Fruit fly (Drosophila melanogaster): ENCODE results near the gene CG43386.
A peak's percentile ranks its signal among the peaks of the same experiment; 100 is the strongest.

Gene CG43386

dm6 chrX:9977305-9977704 lies at the start of gene CG43386:
TSS of gene CG43386 (minus strand) at chrX:9977405.
- TF ChIP-seq CG32264 (GFP tag; optimal IDR thresholded peaks at IDR 0.05) (no peak), lola (GFP tag; optimal IDR thresholded peaks at IDR 0.05) (no peak), dmrt93B (GFP tag; optimal IDR thresholded peaks at IDR 0.05) (no peak), OdsH (GFP tag; optimal IDR thresholded peaks at IDR 0.05) (no peak), dsf (GFP tag; optimal IDR thresholded peaks at IDR 0.05; ENCODE audit: borderline replicate concordance) (no peak), brk (GFP tag; optimal IDR thresholded peaks at IDR 0.05) (no peak), tai (GFP tag; optimal IDR thresholded peaks at IDR 0.05) (no peak), psq (GFP tag; optimal IDR thresholded peaks at IDR 0.05) (no peak), sv (GFP tag; optimal IDR thresholded peaks at IDR 0.05) (no peak), sage (GFP tag; optimal IDR thresholded peaks at IDR 0.05) (no peak), foxo (GFP tag; optimal IDR thresholded peaks at IDR 0.05) (no peak), h (GFP tag; optimal IDR thresholded peaks at IDR 0.05) (no peak), N (GFP tag; optimal IDR thresholded peaks at IDR 0.05) (no peak), usp (GFP tag; optimal IDR thresholded peaks at IDR 0.05) (no peak), HLH106 (tag; optimal IDR thresholded peaks at IDR 0.05) (no peak), Dif (GFP tag; optimal IDR thresholded peaks at IDR 0.05; ENCODE audit: partially characterized antibody) (no peak)

- TF ChIP-seq Rel (GFP tag; optimal IDR thresholded peaks at IDR 0.05) (peak; percentile 5), Rel (tag; optimal IDR thresholded peaks at IDR 0.05) (no peak), h (GFP tag; optimal IDR thresholded peaks at IDR 0.05) (no peak), Vsx2 (GFP tag; optimal IDR thresholded peaks at IDR 0.05; ENCODE audit: partially characterized antibody) (peak; percentile 24), HLH106 (tag; optimal IDR thresholded peaks at IDR 0.05) (no peak)
Observed at dm6 chrX:10021809-10022208, 44.6 kb upstream of the CG43386 start.

- TF ChIP-seq foxo (GFP tag; optimal IDR thresholded peaks at IDR 0.05) (no peak), Hnf4 (GFP tag; optimal IDR thresholded peaks at IDR 0.05) (no peak), Hr83 (GFP tag; optimal IDR thresholded peaks at IDR 0.05; ENCODE audit: poor library complexity, severe bottlenecking) (no peak), CG9705 (GFP tag; optimal IDR thresholded peaks at IDR 0.05) (no peak), HLH106 (tag; optimal IDR thresholded peaks at IDR 0.05) (no peak), dsf (GFP tag; optimal IDR thresholded peaks at IDR 0.05; ENCODE audit: borderline replicate concordance) (no peak), sv (GFP tag; optimal IDR thresholded peaks at IDR 0.05) (no peak), tai (GFP tag; optimal IDR thresholded peaks at IDR 0.05) (no peak), lola (GFP tag; optimal IDR thresholded peaks at IDR 0.05) (no peak)
Observed at dm6 chrX:10020857-10021256, 43.7 kb upstream of the CG43386 start.

- no peak for TF ChIP-seq foxo (GFP tag; optimal IDR thresholded peaks at IDR 0.05)
- no peak for TF ChIP-seq Dfd (GFP tag; optimal IDR thresholded peaks at IDR 0.05)
- TF ChIP-seq fru (GFP tag; optimal IDR thresholded peaks at IDR 0.05): peak; percentile 39
- no peak for TF ChIP-seq Mio (GFP tag; optimal IDR thresholded peaks at IDR 0.05)
- TF ChIP-seq sv (GFP tag; optimal IDR thresholded peaks at IDR 0.05): no peak
- no peak for TF ChIP-seq N (GFP tag; optimal IDR thresholded peaks at IDR 0.05)
- TF ChIP-seq tai (GFP tag; optimal IDR thresholded peaks at IDR 0.05): no peak
- TF ChIP-seq pan (optimal IDR thresholded peaks at IDR 0.05): no peak
Observed at dm6 chrX:10016724-10017123, 39.5 kb upstream of the CG43386 start, which contains the start of gene Cht6. TSS of gene Cht6 (plus strand) at chrX:10016845.

dm6 chrX:10014738-10015703 lies 37.8 kb upstream of the CG43386 start:
- no peak for TF ChIP-seq lola (GFP tag; optimal IDR thresholded peaks at IDR 0.05)
- no peak for TF ChIP-seq Myc (optimal IDR thresholded peaks at IDR 0.05)
- TF ChIP-seq Hnf4 (GFP tag; optimal IDR thresholded peaks at IDR 0.05): no peak
- no peak for TF ChIP-seq Rel (GFP tag; optimal IDR thresholded peaks at IDR 0.05)
- no peak for TF ChIP-seq Rel (tag; optimal IDR thresholded peaks at IDR 0.05)
- TF ChIP-seq br (GFP tag; optimal IDR thresholded peaks at IDR 0.05): no peak
- no peak for TF ChIP-seq Sp1 (GFP tag; optimal IDR thresholded peaks at IDR 0.05)
- no peak for TF ChIP-seq woc (GFP tag; optimal IDR thresholded peaks at IDR 0.05)
- TF ChIP-seq sage (GFP tag; optimal IDR thresholded peaks at IDR 0.05): no peak
- TF ChIP-seq pan (optimal IDR thresholded peaks at IDR 0.05): no peak
- TF ChIP-seq ey (GFP tag; optimal IDR thresholded peaks at IDR 0.05): no peak
- TF ChIP-seq tai (GFP tag; optimal IDR thresholded peaks at IDR 0.05): no peak
- no peak for TF ChIP-seq dsf (GFP tag; optimal IDR thresholded peaks at IDR 0.05; ENCODE audit: borderline replicate concordance)
- no peak for TF ChIP-seq fru (GFP tag; optimal IDR thresholded peaks at IDR 0.05)
- no peak for TF ChIP-seq Dif (GFP tag; optimal IDR thresholded peaks at IDR 0.05; ENCODE audit: partially characterized antibody)
